Fruit fly (Drosophila melanogaster): Measurements from ENCODE around the gene rols.

rols gene

dm6 chr3L:12064759-12065158, at the start of gene rols:
Gene rols (minus strand): TSS chr3L:12064859.
- TF ChIP-seq CG34406 (GFP tag; optimal IDR thresholded peaks at IDR 0.05) (no peak), Hr38 (GFP tag; optimal IDR thresholded peaks at IDR 0.05) (no peak), Gug (GFP tag; IDR thresholded peaks at IDR 0.05) (no peak), pdm3 (GFP tag; optimal IDR thresholded peaks at IDR 0.05) (no peak), CG15336 (GFP tag; IDR thresholded peaks at IDR 0.05) (no peak), CG8319 (GFP tag; optimal IDR thresholded peaks at IDR 0.05) (no peak), CG10631 (GFP tag; optimal IDR thresholded peaks at IDR 0.05) (no peak), Smox (GFP tag; optimal IDR thresholded peaks at IDR 0.05) (no peak), Eip93F (GFP tag; optimal IDR thresholded peaks at IDR 0.05) (no peak), CG6792 (GFP tag; optimal IDR thresholded peaks at IDR 0.05) (no peak), CG1621 (tag; optimal IDR thresholded peaks at IDR 0.05) (no peak), CG3919 (GFP tag; optimal IDR thresholded peaks at IDR 0.05) (no peak), dac (GFP tag; optimal IDR thresholded peaks at IDR 0.05) (no peak)

dm6 chr3L:12114188-12114587, 49.5 kb upstream of the rols start:
- peak; percentile 94 for TF ChIP-seq CG6163 (GFP tag; IDR thresholded peaks at IDR 0.05)
- TF ChIP-seq eg (GFP tag; IDR thresholded peaks at IDR 0.05), result peak; percentile 91
- peak; percentile 80 for TF ChIP-seq Sox14 (GFP tag; optimal IDR thresholded peaks at IDR 0.05)
- peak; percentile 57 for TF ChIP-seq CG16779 (tag; optimal IDR thresholded peaks at IDR 0.05)
- TF ChIP-seq CG8119 (GFP tag; IDR thresholded peaks at IDR 0.05), result peak; percentile 91
- peak; percentile 73 for TF ChIP-seq CG8632 (GFP tag; optimal IDR thresholded peaks at IDR 0.05)
- peak; percentile 77 for TF ChIP-seq CG34406 (GFP tag; optimal IDR thresholded peaks at IDR 0.05)
- TF ChIP-seq Sox15 (GFP tag; optimal IDR thresholded peaks at IDR 0.05), result peak; percentile 43
- TF ChIP-seq Eip78C (GFP tag), result peak; percentile 92
- TF ChIP-seq fd59A (GFP tag; optimal IDR thresholded peaks at IDR 0.05), result peak; percentile 66
- TF ChIP-seq CG11294 (GFP tag; IDR thresholded peaks at IDR 0.05), result peak; percentile 71
- TF ChIP-seq achi (GFP tag; optimal IDR thresholded peaks at IDR 0.05), result peak; percentile 80
- peak; percentile 86 for TF ChIP-seq Ets96B (tag; optimal IDR thresholded peaks at IDR 0.05)
- TF ChIP-seq Sox102F (GFP tag; optimal IDR thresholded peaks at IDR 0.05), result peak; percentile 88
- TF ChIP-seq CG3032 (tag; optimal IDR thresholded peaks at IDR 0.05), result peak; percentile 82
- no peak for TF ChIP-seq Hr38 (GFP tag; optimal IDR thresholded peaks at IDR 0.05)
- TF ChIP-seq pdm3 (GFP tag; optimal IDR thresholded peaks at IDR 0.05), result peak; percentile 82
- TF ChIP-seq spab (GFP tag; optimal IDR thresholded peaks at IDR 0.05), result peak; percentile 68
- peak; percentile 81 for TF ChIP-seq OdsH (GFP tag; optimal IDR thresholded peaks at IDR 0.05)
- peak; percentile 64 for TF ChIP-seq vri (GFP tag; optimal IDR thresholded peaks at IDR 0.05)
- TF ChIP-seq dsx (GFP tag; optimal IDR thresholded peaks at IDR 0.05; ENCODE audit: poor library complexity, severe bottlenecking), result peak; percentile 88
- TF ChIP-seq Blimp-1 (GFP tag; optimal IDR thresholded peaks at IDR 0.05), result peak; percentile 52
- peak; percentile 85 for TF ChIP-seq Gug (GFP tag; IDR thresholded peaks at IDR 0.05)
- peak; percentile 86 for TF ChIP-seq cyc (GFP tag; optimal IDR thresholded peaks at IDR 0.05)
- peak; percentile 68 to 81 for TF ChIP-seq ss (GFP tag; optimal IDR thresholded peaks at IDR 0.05)
- TF ChIP-seq CG32006 (GFP tag; optimal IDR thresholded peaks at IDR 0.05), result peak; percentile 83
- TF ChIP-seq CG10631 (GFP tag; optimal IDR thresholded peaks at IDR 0.05), result peak; percentile 82
- TF ChIP-seq CG15336 (GFP tag; IDR thresholded peaks at IDR 0.05), result peak; percentile 91
- peak; percentile 84 for TF ChIP-seq Hr4 (GFP tag; optimal IDR thresholded peaks at IDR 0.05)
- no peak for TF ChIP-seq fkh (GFP tag; optimal IDR thresholded peaks at IDR 0.05)
- peak; percentile 58 for TF ChIP-seq CG4318 (GFP tag; optimal IDR thresholded peaks at IDR 0.05)
- peak; percentile 87 for TF ChIP-seq Met (GFP tag; optimal IDR thresholded peaks at IDR 0.05)
- peak; percentile 82 for TF ChIP-seq CG6808 (GFP tag; optimal IDR thresholded peaks at IDR 0.05)
- peak; percentile 74 for TF ChIP-seq CG31627 (GFP tag; optimal IDR thresholded peaks at IDR 0.05)
- peak; percentile 76 for TF ChIP-seq Hr39 (GFP tag; optimal IDR thresholded peaks at IDR 0.05)
- TF ChIP-seq salr (GFP tag; optimal IDR thresholded peaks at IDR 0.05), result peak; percentile 37 to 76
- peak; percentile 72 for TF ChIP-seq CG11902 (GFP tag; optimal IDR thresholded peaks at IDR 0.05)
- peak; percentile 55 for TF ChIP-seq Eip93F (GFP tag; optimal IDR thresholded peaks at IDR 0.05)
- TF ChIP-seq Smox (GFP tag; optimal IDR thresholded peaks at IDR 0.05), result peak; percentile 81
- TF ChIP-seq CG9139 (GFP tag; optimal IDR thresholded peaks at IDR 0.05), result peak; percentile 71
- peak; percentile 70 for TF ChIP-seq Ets21C (GFP tag; optimal IDR thresholded peaks at IDR 0.05)
- peak; percentile 89 for TF ChIP-seq esn (GFP tag; optimal IDR thresholded peaks at IDR 0.05)
- peak; percentile 60 for TF ChIP-seq dac (GFP tag; optimal IDR thresholded peaks at IDR 0.05)
- peak; percentile 56 for TF ChIP-seq CG6854 (GFP tag; optimal IDR thresholded peaks at IDR 0.05)
- TF ChIP-seq CG10669 (GFP tag; optimal IDR thresholded peaks at IDR 0.05), result peak; percentile 88

All from whole organism, prepupa.